Fruit fly (Drosophila melanogaster) whole organism, embryonic: ENCODE data around the gene vkg.

Experiments
- BEAF-32 ChIP-seq: fragments of 200-800 bp; sonication (Bioruptor generic); optimal IDR thresholded peaks from 3 replicates; lab custom pipeline; 2017; ENCODE audit warnings: missing biosample characterization, missing genetic modification characterization, mild to moderate bottlenecking, moderate library complexity, missing genetic modification reagents
- Bteb2 ChIP-seq: fragments of 200-800 bp; sonication (Bioruptor generic); optimal IDR thresholded peaks from 2 replicates; lab custom pipeline; 2016; ENCODE audit warnings: missing biosample characterization, missing genetic modification characterization
- CG10366 ChIP-seq: fragments of 200-800 bp; sonication (Bioruptor generic); IDR thresholded peaks from 2 replicates; pipeline ENCODE4 v1.3.6; 2022; ENCODE audit warnings: missing biosample characterization, missing genetic modification characterization
- CG10979 ChIP-seq: fragments of 200-800 bp; sonication (Bioruptor generic); optimal IDR thresholded peaks from 2 replicates; lab custom pipeline; 2018; ENCODE audit warnings: missing biosample characterization, mild to moderate bottlenecking, missing genetic modification characterization, moderate library complexity
- CG11504 ChIP-seq: fragments of 200-800 bp; sonication (Bioruptor generic); optimal IDR thresholded peaks from 3 replicates; lab custom pipeline; 2019; ENCODE audit warnings: missing biosample characterization, mild to moderate bottlenecking, missing genetic modification characterization, moderate library complexity
- CG11696 ChIP-seq: fragments of 200-800 bp; sonication (Bioruptor generic); IDR thresholded peaks from 2 replicates; pipeline ENCODE4 v1.3.6; 2022; ENCODE audit warnings: missing biosample characterization, missing genetic modification characterization
- CG13287 ChIP-seq: fragments of 200-800 bp; sonication (Bioruptor generic); IDR thresholded peaks from 2 replicates; pipeline ENCODE4 v1.3.6; 2022; ENCODE audit warnings: missing biosample characterization, missing genetic modification characterization; ENCODE audit not compliant: partially characterized antibody
- CG13624 ChIP-seq: fragments of 200-800 bp; sonication (Bioruptor generic); optimal IDR thresholded peaks from 2 replicates; lab custom pipeline; 2016; ENCODE audit warnings: missing biosample characterization, missing genetic modification characterization
- CG14667 ChIP-seq: fragments of 200-800 bp; sonication (Bioruptor generic); IDR thresholded peaks from 2 replicates; pipeline ENCODE4 v1.3.6; 2022; ENCODE audit warnings: missing biosample characterization, missing genetic modification characterization
- CG15696 ChIP-seq: fragments of 200-800 bp; sonication (Bioruptor generic); optimal IDR thresholded peaks from 2 replicates; lab custom pipeline; 2019; ENCODE audit warnings: missing biosample characterization, mild to moderate bottlenecking, missing genetic modification characterization, moderate library complexity
- CG16779 ChIP-seq: fragments of 200-800 bp; sonication (Bioruptor generic); IDR thresholded peaks from 2 replicates; pipeline ENCODE4 v1.3.6; 2022; ENCODE audit warnings: missing biosample characterization, missing genetic modification characterization
- CG16813 ChIP-seq: fragments of 200-800 bp; sonication (Bioruptor generic); IDR thresholded peaks from 3 replicates; pipeline ENCODE4 v1.3.6; 2022; ENCODE audit warnings: missing biosample characterization, missing genetic modification characterization; ENCODE audit not compliant: partially characterized antibody
- CG17186 ChIP-seq: fragments of 200-800 bp; sonication (Bioruptor generic); optimal IDR thresholded peaks from 3 replicates; lab custom pipeline; 2017; ENCODE audit warnings: missing biosample characterization, missing genetic modification reagents, missing genetic modification characterization
- CG18011 ChIP-seq: fragments of 200-800 bp; sonication (Bioruptor generic); optimal IDR thresholded peaks from 2 replicates; lab custom pipeline; 2017; ENCODE audit warnings: missing biosample characterization, missing genetic modification characterization, mild to moderate bottlenecking, moderate library complexity, missing genotype
- CG2120 ChIP-seq: fragments of 200-800 bp; sonication (Bioruptor generic); optimal IDR thresholded peaks from 3 replicates; lab custom pipeline; 2016; ENCODE audit warnings: missing biosample characterization, missing genetic modification characterization
- CG2678 ChIP-seq: fragments of 200-800 bp; sonication (Bioruptor generic); optimal IDR thresholded peaks from 3 replicates; lab custom pipeline; 2019; ENCODE audit warnings: missing biosample characterization, mild to moderate bottlenecking, missing genetic modification characterization, moderate library complexity
- CG30020 ChIP-seq: fragments of 200-800 bp; optimal IDR thresholded peaks from 2 replicates; lab custom pipeline; 2019; ENCODE audit warnings: missing biosample characterization, mild to moderate bottlenecking, missing genetic modification characterization, moderate library complexity
- CG31388 ChIP-seq: fragments of 200-800 bp; sonication (Bioruptor generic); optimal IDR thresholded peaks from 2 replicates; lab custom pipeline; 2016; ENCODE audit warnings: missing biosample characterization, missing genetic modification characterization
- CG3726 ChIP-seq: fragments of 200-800 bp; sonication (Bioruptor generic); IDR thresholded peaks from 3 replicates; pipeline ENCODE4, ENCODE4 v1.3.6; 2022; ENCODE audit warnings: missing biosample characterization, missing genetic modification characterization
- CG8924 ChIP-seq: fragments of 200-800 bp; optimal IDR thresholded peaks from 3 replicates; lab custom pipeline; 2019; ENCODE audit warnings: missing biosample characterization, mild to moderate bottlenecking, missing genetic modification characterization, moderate library complexity
- CG9215 ChIP-seq: fragments of 200-800 bp; sonication (Bioruptor generic); IDR thresholded peaks from 2 replicates; pipeline ENCODE4 v1.3.6; 2022; ENCODE audit warnings: missing biosample characterization, missing genetic modification characterization
- CG9817 ChIP-seq: fragments of 200-800 bp; sonication (Bioruptor generic); optimal IDR thresholded peaks from 2 replicates; lab custom pipeline; 2018; ENCODE audit warnings: missing biosample characterization, mild to moderate bottlenecking, missing genetic modification characterization, moderate library complexity
- CHES-1-like ChIP-seq: fragments of 200-800 bp; sonication (Bioruptor generic); optimal IDR thresholded peaks from 2 replicates; lab custom pipeline; 2016; ENCODE audit warnings: missing biosample characterization, missing genetic modification characterization
- Camta ChIP-seq: fragments of 200-800 bp; sonication (Bioruptor generic); optimal IDR thresholded peaks from 2 replicates; lab custom pipeline; 2016; ENCODE audit warnings: missing biosample characterization, missing genetic modification characterization
- D ChIP-seq, 2 experiments: fragments of 200-800 bp in 1 of 2; fragments of >200 bp in 1 of 2; sonication (Bioruptor generic) in 1 of 2; optimal IDR thresholded peaks; 2 replicates in 1 of 2; 3 replicates in 1 of 2; lab custom pipeline; 2017; ENCODE audit warnings: mild to moderate bottlenecking in 1 of 2, missing biosample characterization in 1 of 2, missing genetic modification characterization in 1 of 2, missing genetic modification reagents in 1 of 2
- Dad ChIP-seq: fragments of 200-800 bp; sonication (Bioruptor generic); optimal IDR thresholded peaks from 3 replicates; lab custom pipeline; 2016; ENCODE audit warnings: missing biosample characterization, missing genetic modification characterization
- Deaf1 ChIP-seq: fragments of 200-800 bp; optimal IDR thresholded peaks from 3 replicates; lab custom pipeline; 2019; ENCODE audit warnings: missing biosample characterization, mild to moderate bottlenecking, missing genetic modification characterization, moderate library complexity
- Dfd ChIP-seq, 2 experiments: fragments of >200 bp; optimal IDR thresholded peaks; 2 replicates each; lab custom pipeline; 2017; ENCODE audit warnings: missing biosample characterization in 2 of 2, missing genetic modification characterization in 2 of 2
- Hr3 ChIP-seq: fragments of 200-800 bp; sonication (Bioruptor generic); optimal IDR thresholded peaks from 3 replicates; lab custom pipeline; 2016; ENCODE audit warnings: missing biosample characterization, missing genetic modification characterization
- Hr39 ChIP-seq: fragments of >200 bp; optimal IDR thresholded peaks from 2 replicates; lab custom pipeline; 2017
- Hr51 ChIP-seq, 2 experiments: fragments of 200-800 bp; sonication (Bioruptor generic); optimal IDR thresholded peaks; 2 replicates in 1 of 2; 3 replicates in 1 of 2; lab custom pipeline; 2016 to 2018; ENCODE audit warnings: missing biosample characterization in 2 of 2, missing genetic modification characterization in 2 of 2, mild to moderate bottlenecking in 1 of 2, moderate library complexity in 1 of 2
- Hr78 ChIP-seq, 2 experiments: fragments of 200-800 bp in 1 of 2; fragments of >200 bp in 1 of 2; sonication (Bioruptor generic) in 1 of 2; optimal IDR thresholded peaks; 2 replicates each; lab custom pipeline; 2017 to 2019; ENCODE audit warnings: missing biosample characterization in 2 of 2, missing genetic modification characterization in 2 of 2, mild to moderate bottlenecking in 1 of 2, moderate library complexity in 1 of 2
- TFAM ChIP-seq: fragments of 200-800 bp; sonication (Bioruptor generic); optimal IDR thresholded peaks from 2 replicates; lab custom pipeline; 2017; ENCODE audit warnings: missing biosample characterization, missing genetic modification characterization, inconsistent platforms
- Vsx1 ChIP-seq: fragments of 200-800 bp; sonication (Bioruptor generic); optimal IDR thresholded peaks from 2 replicates; lab custom pipeline; 2017; ENCODE audit warnings: missing biosample characterization, mild to moderate bottlenecking, missing genetic modification characterization, missing genetic modification reagents
- aop ChIP-seq: fragments of 200-800 bp; sonication (Bioruptor generic); IDR thresholded peaks from 2 replicates; pipeline ENCODE4 v1.3.6; 2022; ENCODE audit warnings: missing biosample characterization, missing genetic modification characterization
- dati ChIP-seq: fragments of 200-800 bp; sonication (Bioruptor generic); IDR thresholded peaks from 2 replicates; pipeline ENCODE4 v1.3.6; 2022; ENCODE audit warnings: missing biosample characterization, missing genetic modification characterization
- en ChIP-seq: fragments of 200-800 bp; sonication (Bioruptor generic); optimal IDR thresholded peaks from 2 replicates; lab custom pipeline; 2016; ENCODE audit warnings: missing biosample characterization, missing genetic modification characterization
- grau ChIP-seq: fragments of 200-800 bp; optimal IDR thresholded peaks from 3 replicates; lab custom pipeline; 2019; ENCODE audit warnings: missing biosample characterization, mild to moderate bottlenecking, missing genetic modification characterization, moderate library complexity
- grn ChIP-seq: fragments of 200-800 bp; sonication (Bioruptor generic); optimal IDR thresholded peaks from 3 replicates; lab custom pipeline; 2017; ENCODE audit warnings: missing biosample characterization, missing genetic modification characterization
- gsb ChIP-seq: fragments of 200-800 bp; sonication (Bioruptor generic); IDR thresholded peaks from 2 replicates; pipeline ENCODE4 v1.3.6; 2022; ENCODE audit warnings: missing biosample characterization, missing genetic modification characterization
- h ChIP-seq: fragments of >200 bp; optimal IDR thresholded peaks from 2 replicates; lab custom pipeline; 2017
- knrl ChIP-seq: fragments of 200-800 bp; sonication (Bioruptor generic); IDR thresholded peaks from 3 replicates; pipeline ENCODE4 v1.3.6; 2022; ENCODE audit warnings: missing biosample characterization, missing genetic modification characterization; ENCODE audit not compliant: partially characterized antibody
- onecut ChIP-seq: fragments of 200-800 bp; sonication (Bioruptor generic); IDR thresholded peaks from 2 replicates; pipeline ENCODE4 v1.3.6; 2022; ENCODE audit warnings: missing biosample characterization, missing genetic modification characterization
- org-1 ChIP-seq: fragments of 200-800 bp; sonication (Bioruptor generic); optimal IDR thresholded peaks from 2 replicates; lab custom pipeline; 2017; ENCODE audit warnings: missing biosample characterization, missing genetic modification characterization
- pho ChIP-seq: fragments of 200-800 bp; sonication (Bioruptor generic); optimal IDR thresholded peaks from 2 replicates; lab custom pipeline; 2016; ENCODE audit warnings: missing biosample characterization, missing genetic modification characterization
- tin ChIP-seq: fragments of 200-800 bp; sonication (Bioruptor generic); optimal IDR thresholded peaks from 3 replicates; lab custom pipeline; 2016; ENCODE audit warnings: missing biosample characterization, missing genetic modification characterization
- wek ChIP-seq: fragments of 200-800 bp; sonication (Bioruptor generic); optimal IDR thresholded peaks from 3 replicates; lab custom pipeline; 2018; ENCODE audit warnings: missing biosample characterization, mild to moderate bottlenecking, missing genetic modification characterization, moderate library complexity
- z ChIP-seq: fragments of 200-800 bp; sonication (Bioruptor generic); IDR thresholded peaks from 3 replicates; pipeline ENCODE4 v1.3.6; 2022; ENCODE audit warnings: missing biosample characterization, missing genetic modification characterization
- zf30C ChIP-seq: fragments of 200-800 bp; sonication (Bioruptor generic); optimal IDR thresholded peaks from 3 replicates; lab custom pipeline; 2018; ENCODE audit warnings: missing biosample characterization, mild to moderate bottlenecking, missing genetic modification characterization

The vkg gene

dm6 chr2L:5000287-5000871 lies 27.6 kb downstream of the vkg start (continued):
- TF ChIP-seq tin (GFP tag; lab: Kevin White, UChicago): peak; percentile 74
- TF ChIP-seq pho: peak; percentile 48
- TF ChIP-seq D (optimal IDR thresholded peaks at IDR 0.05; lab: Kevin White, UChicago): no peak
- peak; percentile 78 for TF ChIP-seq D (GFP tag; optimal IDR thresholded peaks at IDR 0.05; lab: Kevin White, UChicago)
- peak; percentile 72 for TF ChIP-seq Camta
- no peak for TF ChIP-seq CG13287
- peak; percentile 90 for TF ChIP-seq CG2678 (tag; lab: Kevin White, UChicago)
- peak; percentile 23 to 87 for TF ChIP-seq Hr51 (GFP tag; optimal IDR thresholded peaks at IDR 0.05; lab: Kevin White, UChicago)
- peak; percentile 90 for TF ChIP-seq CG10979 (tag; lab: Kevin White, UChicago)
- no peak for TF ChIP-seq Hr39 (lab: Kevin White, UChicago)
- TF ChIP-seq CG16779 (GFP tag; lab: Robert Waterston, UW): no peak
- no peak; the same call in 1 of the 2 replicates for TF ChIP-seq aop (GFP tag; lab: Robert Waterston, UW)
- TF ChIP-seq CG9215 (GFP tag; lab: Robert Waterston, UW): peak; percentile 64
- peak; percentile 68 for TF ChIP-seq grau
- no peak for TF ChIP-seq z (GFP tag; lab: Robert Waterston, UW)
- peak; percentile 68 for TF ChIP-seq Hr3
- TF ChIP-seq Deaf1 (tag; lab: Kevin White, UChicago): peak; percentile 85
- TF ChIP-seq zf30C (GFP tag; lab: Kevin White, UChicago): no peak
- TF ChIP-seq CG17186: no peak
- TF ChIP-seq Hr78 (GFP tag; optimal IDR thresholded peaks at IDR 0.05; lab: Kevin White, UChicago): peak in 1 of 2 experiments; percentile 60
- TF ChIP-seq en (GFP tag; lab: Kevin White, UChicago): peak; percentile 45
- peak; percentile 93 for TF ChIP-seq CG8924 (tag; lab: Kevin White, UChicago)
- peak; percentile 38 for TF ChIP-seq Vsx1 (GFP tag; lab: Kevin White, UChicago)
- peak; percentile 57 for TF ChIP-seq CG13624
- TF ChIP-seq CG31388 (GFP tag; lab: Kevin White, UChicago): no peak
- TF ChIP-seq knrl (GFP tag; lab: Robert Waterston, UW): no peak
- TF ChIP-seq CG14667 (GFP tag; lab: Robert Waterston, UW): peak; percentile 60
- no peak for TF ChIP-seq Dfd (GFP tag; optimal IDR thresholded peaks at IDR 0.05; lab: Kevin White, UChicago)
- TF ChIP-seq org-1 (GFP tag; lab: Kevin White, UChicago): peak; percentile 78
- TF ChIP-seq CG11504 (tag; lab: Kevin White, UChicago): peak; percentile 84
- no peak for TF ChIP-seq BEAF-32 (GFP tag; lab: Kevin White, UChicago)
- no peak for TF ChIP-seq h (lab: Kevin White, UChicago)
- TF ChIP-seq grn (GFP tag; lab: Kevin White, UChicago): peak; percentile 26
- TF ChIP-seq CG15696 (tag; lab: Kevin White, UChicago): peak; percentile 95
- 0 out of 3 replicates have a peak, but pooled peaks have one; percentile 13 for TF ChIP-seq CG16813 (GFP tag; lab: Robert Waterston, UW)
- TF ChIP-seq wek: no peak
- peak; percentile 87 for TF ChIP-seq CG2120 (GFP tag; lab: Kevin White, UChicago)
- peak; percentile 6 for TF ChIP-seq TFAM
- TF ChIP-seq Dad: peak; percentile 53
- TF ChIP-seq CG11696 (GFP tag; lab: Robert Waterston, UW): peak; percentile 99
- TF ChIP-seq CHES-1-like: peak; percentile 58
- TF ChIP-seq gsb (GFP tag; lab: Robert Waterston, UW): peak; percentile 52; the same call in 1 of the 2 replicates
- peak; percentile 72 for TF ChIP-seq CG9817 (tag; lab: Kevin White, UChicago)
- peak; percentile 60 for TF ChIP-seq CG30020 (tag; lab: Kevin White, UChicago)
- peak; percentile 79 for TF ChIP-seq onecut (GFP tag; lab: Robert Waterston, UW)
- 0 out of 2 replicates have a peak, but pooled peaks have one; percentile 3 for TF ChIP-seq dati
- peak; percentile 16; the same call in 1 of the 3 replicates for TF ChIP-seq CG3726 (GFP tag; lab: Robert Waterston, UW)
- peak; percentile 59 for TF ChIP-seq Bteb2
- TF ChIP-seq CG10366 (GFP tag; lab: Robert Waterston, UW): peak; percentile 75
- peak; percentile 45 for TF ChIP-seq CG18011 (GFP tag; lab: Kevin White, UChicago)
